Fruit fly (Drosophila melanogaster) whole organism, embryonic: ENCODE data around the gene mTerf3.

ENCODE experiments used
- Aef1 ChIP-seq: fragments of 200-800 bp; sonication (Bioruptor generic); IDR thresholded peaks from 3 replicates; pipeline ENCODE4 v1.3.6; 2022; ENCODE audit warnings: missing biosample characterization, missing genetic modification characterization
- Atf6 ChIP-seq: fragments of 200-800 bp; sonication (Bioruptor generic); IDR thresholded peaks from 2 replicates; pipeline ENCODE4 v1.3.6; 2022; ENCODE audit warnings: missing biosample characterization, missing genetic modification characterization
- CG10209 ChIP-seq: fragments of 200-800 bp; sonication (Bioruptor generic); optimal IDR thresholded peaks from 3 replicates; lab custom pipeline; 2017; ENCODE audit warnings: missing biosample characterization, mild to moderate bottlenecking, missing genetic modification characterization, missing genetic modification reagents
- CG10654 ChIP-seq: fragments of 200-800 bp; sonication (Bioruptor generic); optimal IDR thresholded peaks from 2 replicates; lab custom pipeline; 2016; ENCODE audit warnings: missing biosample characterization, missing genetic modification characterization
- CG11696 ChIP-seq: fragments of 200-800 bp; sonication (Bioruptor generic); IDR thresholded peaks from 2 replicates; pipeline ENCODE4 v1.3.6; 2022; ENCODE audit warnings: missing biosample characterization, missing genetic modification characterization
- CG12104 ChIP-seq: fragments of 200-800 bp; sonication (Bioruptor generic); optimal IDR thresholded peaks from 3 replicates; lab custom pipeline; 2016; ENCODE audit warnings: missing biosample characterization, missing genetic modification characterization
- CG12391 ChIP-seq: fragments of 200-800 bp; sonication (Bioruptor generic); optimal IDR thresholded peaks from 3 replicates; lab custom pipeline; 2018; ENCODE audit warnings: missing biosample characterization, mild to moderate bottlenecking, missing genetic modification characterization, moderate library complexity
- CG13296 ChIP-seq: fragments of 200-800 bp; sonication (Bioruptor generic); optimal IDR thresholded peaks from 3 replicates; lab custom pipeline; 2018; ENCODE audit warnings: missing biosample characterization, mild to moderate bottlenecking, missing genetic modification characterization
- CG14050 ChIP-seq: fragments of 200-800 bp; sonication (Bioruptor generic); IDR thresholded peaks from 3 replicates; pipeline ENCODE4 v1.3.6; 2022; ENCODE audit warnings: missing biosample characterization, missing genetic modification characterization
- CG15011 ChIP-seq: fragments of 200-800 bp; sonication (Bioruptor generic); optimal IDR thresholded peaks from 3 replicates; lab custom pipeline; 2018; ENCODE audit warnings: missing biosample characterization, mild to moderate bottlenecking, missing genetic modification characterization
- CG1529 ChIP-seq: fragments of 200-800 bp; sonication (Bioruptor generic); optimal IDR thresholded peaks from 3 replicates; lab custom pipeline; 2018; ENCODE audit warnings: missing biosample characterization, missing genetic modification characterization
- CG17385 ChIP-seq: fragments of 200-800 bp; sonication (Bioruptor generic); optimal IDR thresholded peaks from 3 replicates; lab custom pipeline; 2018; ENCODE audit warnings: missing biosample characterization, mild to moderate bottlenecking, missing genetic modification characterization
- CG18619 ChIP-seq: fragments of 200-800 bp; sonication (Bioruptor generic); optimal IDR thresholded peaks from 3 replicates; lab custom pipeline; 2017; ENCODE audit warnings: missing biosample characterization, mild to moderate bottlenecking, missing genetic modification characterization
- CG2678 ChIP-seq: fragments of 200-800 bp; sonication (Bioruptor generic); optimal IDR thresholded peaks from 3 replicates; lab custom pipeline; 2019; ENCODE audit warnings: missing biosample characterization, mild to moderate bottlenecking, missing genetic modification characterization, moderate library complexity
- CG2889 ChIP-seq: fragments of 200-800 bp; sonication (Bioruptor generic); IDR thresholded peaks from 3 replicates; pipeline ENCODE4 v1.3.6; 2022; ENCODE audit warnings: missing biosample characterization, missing genetic modification characterization
- CG31365 ChIP-seq: fragments of 200-800 bp; sonication (Bioruptor generic); optimal IDR thresholded peaks from 2 replicates; lab custom pipeline; 2018; ENCODE audit warnings: missing biosample characterization, mild to moderate bottlenecking, missing genetic modification characterization
- CG34376 ChIP-seq: fragments of 200-800 bp; sonication (Bioruptor generic); optimal IDR thresholded peaks from 2 replicates; lab custom pipeline; 2018; ENCODE audit warnings: missing biosample characterization, mild to moderate bottlenecking, missing genetic modification characterization
- CG4424 ChIP-seq: fragments of 200-800 bp; sonication (Bioruptor generic); optimal IDR thresholded peaks from 3 replicates; lab custom pipeline; 2016; ENCODE audit warnings: missing biosample characterization, missing genetic modification characterization
- CG4707 ChIP-seq: fragments of 200-800 bp; sonication (Bioruptor generic); optimal IDR thresholded peaks from 2 replicates; lab custom pipeline; 2018; ENCODE audit warnings: missing biosample characterization, mild to moderate bottlenecking, missing genetic modification characterization, moderate library complexity
- Chrac-16 ChIP-seq: fragments of 200-800 bp; sonication (Bioruptor generic); optimal IDR thresholded peaks from 3 replicates; lab custom pipeline; 2016; ENCODE audit warnings: missing biosample characterization, missing genetic modification characterization
- D19B ChIP-seq: fragments of 200-800 bp; sonication (Bioruptor generic); optimal IDR thresholded peaks from 2 replicates; lab custom pipeline; 2017; ENCODE audit warnings: missing biosample characterization, mild to moderate bottlenecking, missing genetic modification characterization
- Dll ChIP-seq: fragments of 200-800 bp; sonication (Bioruptor generic); IDR thresholded peaks from 4 replicates; pipeline ENCODE4 v1.3.6; 2022; ENCODE audit warnings: missing biosample characterization, missing genetic modification characterization; ENCODE audit not compliant: partially characterized antibody
- Doc2 ChIP-seq: fragments of 200-800 bp; sonication (Bioruptor generic); IDR thresholded peaks from 2 replicates; pipeline ENCODE4 v1.3.6; 2022; ENCODE audit warnings: missing biosample characterization, missing genetic modification characterization
- Dp ChIP-seq: fragments of 200-800 bp; sonication (Bioruptor generic); optimal IDR thresholded peaks from 2 replicates; lab custom pipeline; 2018; ENCODE audit warnings: missing biosample characterization, mild to moderate bottlenecking, missing genetic modification characterization, moderate library complexity
- Ets65A ChIP-seq: fragments of 200-800 bp; sonication (Bioruptor generic); peaks from one replicate; lab custom pipeline; 2016; ENCODE audit warnings: missing biosample characterization, missing genetic modification characterization
- MESR4 ChIP-seq: fragments of 200-800 bp; sonication (Bioruptor generic); optimal IDR thresholded peaks from 2 replicates; lab custom pipeline; 2018; ENCODE audit warnings: missing biosample characterization, mild to moderate bottlenecking, missing genetic modification characterization, moderate library complexity
- Max ChIP-seq: fragments of 200-800 bp; sonication (Bioruptor generic); optimal IDR thresholded peaks from 2 replicates; lab custom pipeline; 2016; ENCODE audit warnings: missing biosample characterization, mild to moderate bottlenecking, missing genetic modification characterization
- NfI ChIP-seq: fragments of 200-800 bp; sonication (Bioruptor generic); optimal IDR thresholded peaks from 3 replicates; lab custom pipeline; 2018; ENCODE audit warnings: missing biosample characterization, mild to moderate bottlenecking, missing genetic modification characterization, moderate library complexity
- Opbp ChIP-seq: fragments of 200-800 bp; sonication (Bioruptor generic); IDR thresholded peaks from 3 replicates; pipeline ENCODE4 v1.3.6; 2022; ENCODE audit warnings: missing biosample characterization, missing genetic modification characterization; ENCODE audit not compliant: partially characterized antibody
- Side ChIP-seq: fragments of 200-800 bp; sonication (Bioruptor generic); optimal IDR thresholded peaks from 2 replicates; lab custom pipeline; 2016; ENCODE audit warnings: missing biosample characterization, missing genetic modification characterization
- ase ChIP-seq: fragments of 200-800 bp; sonication (Bioruptor generic); IDR thresholded peaks from 3 replicates; pipeline ENCODE4 v1.3.6; 2022; ENCODE audit warnings: missing biosample characterization, missing genetic modification characterization
- bowl ChIP-seq: fragments of 200-800 bp; sonication (Bioruptor generic); IDR thresholded peaks from 2 replicates; pipeline ENCODE4 v1.3.6; 2022; ENCODE audit warnings: missing biosample characterization, missing genetic modification characterization
- cwo ChIP-seq: fragments of 200-800 bp; sonication (Bioruptor generic); optimal IDR thresholded peaks from 3 replicates; lab custom pipeline; 2017; ENCODE audit warnings: missing biosample characterization, missing genetic modification characterization, mild to moderate bottlenecking, moderate library complexity, missing genetic modification reagents
- dati ChIP-seq: fragments of 200-800 bp; sonication (Bioruptor generic); IDR thresholded peaks from 2 replicates; pipeline ENCODE4 v1.3.6; 2022; ENCODE audit warnings: missing biosample characterization, missing genetic modification characterization
- dpn ChIP-seq, 2 experiments: fragments of 200-800 bp; sonication (Bioruptor generic); optimal IDR thresholded peaks; 3 replicates each; lab custom pipeline; 2016; ENCODE audit warnings: missing biosample characterization in 2 of 2, missing genetic modification characterization in 2 of 2
- ewg ChIP-seq: fragments of 200-800 bp; sonication (Bioruptor generic); optimal IDR thresholded peaks from 3 replicates; lab custom pipeline; 2017; ENCODE audit warnings: mild to moderate bottlenecking, missing biosample characterization, missing genetic modification reagents, missing genetic modification characterization
- eyg ChIP-seq: fragments of 200-800 bp; sonication (Bioruptor generic); optimal IDR thresholded peaks from 3 replicates; lab custom pipeline; 2016; ENCODE audit warnings: missing biosample characterization, missing genetic modification characterization
- gsb ChIP-seq: fragments of 200-800 bp; sonication (Bioruptor generic); IDR thresholded peaks from 2 replicates; pipeline ENCODE4 v1.3.6; 2022; ENCODE audit warnings: missing biosample characterization, missing genetic modification characterization
- mld ChIP-seq: fragments of 200-800 bp; sonication (Bioruptor generic); IDR thresholded peaks from 3 replicates; pipeline ENCODE4 v1.3.6; 2022; ENCODE audit warnings: missing biosample characterization, missing genetic modification characterization; ENCODE audit not compliant: partially characterized antibody
- nerfin-1 ChIP-seq: fragments of 200-800 bp; sonication (Bioruptor generic); optimal IDR thresholded peaks from 3 replicates; lab custom pipeline; 2019; ENCODE audit warnings: missing biosample characterization, mild to moderate bottlenecking, missing genetic modification characterization, moderate library complexity
- odd ChIP-seq: fragments of 200-800 bp; sonication (Bioruptor generic); optimal IDR thresholded peaks from 2 replicates; lab custom pipeline; 2017; ENCODE audit warnings: missing biosample characterization, mild to moderate bottlenecking, missing genetic modification characterization
- otp ChIP-seq: fragments of 200-800 bp; sonication (Bioruptor generic); IDR thresholded peaks from 3 replicates; pipeline ENCODE4, ENCODE4 v1.3.6; 2022; ENCODE audit warnings: missing biosample characterization, missing genetic modification characterization
- pzg ChIP-seq: fragments of 200-800 bp; sonication (Bioruptor generic); optimal IDR thresholded peaks from 3 replicates; lab custom pipeline; 2018; ENCODE audit warnings: missing biosample characterization, mild to moderate bottlenecking, missing genetic modification characterization, moderate library complexity
- salm ChIP-seq: fragments of 200-800 bp; sonication (Bioruptor generic); optimal IDR thresholded peaks from 2 replicates; lab custom pipeline; 2018; ENCODE audit warnings: missing biosample characterization, mild to moderate bottlenecking, missing genetic modification characterization
- sd ChIP-seq: fragments of 200-800 bp; sonication (Bioruptor generic); optimal IDR thresholded peaks from 3 replicates; lab custom pipeline; 2018; ENCODE audit warnings: missing biosample characterization, mild to moderate bottlenecking, missing genetic modification characterization, moderate library complexity
- seq ChIP-seq: fragments of 200-800 bp; sonication (Bioruptor generic); IDR thresholded peaks from 2 replicates; pipeline ENCODE4 v1.3.6; 2022; ENCODE audit warnings: missing biosample characterization, missing genetic modification characterization
- slbo ChIP-seq: fragments of 200-800 bp; sonication (Bioruptor generic); IDR thresholded peaks from 2 replicates; pipeline ENCODE4 v1.3.6; 2022; ENCODE audit warnings: missing biosample characterization, missing genetic modification characterization
- tap ChIP-seq: fragments of 200-800 bp; optimal IDR thresholded peaks from 3 replicates; lab custom pipeline; 2019; ENCODE audit warnings: missing biosample characterization, mild to moderate bottlenecking, missing genetic modification characterization, moderate library complexity
- usp ChIP-seq: fragments of >200 bp; optimal IDR thresholded peaks from 2 replicates; lab custom pipeline; 2017; ENCODE audit warnings: missing biosample characterization, missing genetic modification characterization
- vvl ChIP-seq: fragments of 200-800 bp; sonication (Bioruptor generic); IDR thresholded peaks from 2 replicates; pipeline ENCODE4 v1.3.6; 2022; ENCODE audit warnings: missing biosample characterization, missing genetic modification characterization
- yki ChIP-seq: fragments of >200 bp; optimal IDR thresholded peaks from 3 replicates; lab custom pipeline; 2018

Gene mTerf3

dm6 chr3L:20470991-20471498 is 49.5 kb downstream of the mTerf3 start (continued):
- TF ChIP-seq pzg (GFP tag; lab: Kevin White, UChicago): no peak
- TF ChIP-seq CG18619 (GFP tag; lab: Kevin White, UChicago): no peak
- peak; percentile 42; the same call in 1 of the 2 replicates for TF ChIP-seq slbo (GFP tag; lab: Robert Waterston, UW)
- TF ChIP-seq otp (GFP tag; lab: Robert Waterston, UW): no peak
- TF ChIP-seq vvl (GFP tag; lab: Robert Waterston, UW): peak; percentile 78
- TF ChIP-seq cwo (GFP tag; lab: Kevin White, UChicago): peak; percentile 14
- TF ChIP-seq CG14050 (GFP tag; lab: Robert Waterston, UW): peak; percentile 58
- TF ChIP-seq CG31365: peak; percentile 13
- no peak for TF ChIP-seq bowl (GFP tag; lab: Robert Waterston, UW)
- no peak for TF ChIP-seq usp (GFP tag; lab: Kevin White, UChicago)
- TF ChIP-seq CG2678 (tag; lab: Kevin White, UChicago): peak; percentile 38
- peak; percentile 41; the same call in 2 of the 3 replicates for TF ChIP-seq ase (GFP tag; lab: Robert Waterston, UW)
- TF ChIP-seq Max (GFP tag; lab: Kevin White, UChicago): peak; percentile 55
- peak; percentile 69 for TF ChIP-seq Atf6 (GFP tag; lab: Robert Waterston, UW)
- TF ChIP-seq Opbp (GFP tag; lab: Robert Waterston, UW): no peak
- no peak for TF ChIP-seq eyg
- no peak for TF ChIP-seq nerfin-1 (tag; lab: Kevin White, UChicago)
- TF ChIP-seq Chrac-16 (GFP tag; lab: Kevin White, UChicago): no peak
- peak; percentile 53 for TF ChIP-seq CG4707
- no peak for TF ChIP-seq yki
- peak; percentile 10 for TF ChIP-seq ewg (GFP tag; lab: Kevin White, UChicago)
- TF ChIP-seq tap (tag; lab: Kevin White, UChicago): peak; percentile 68
- TF ChIP-seq Dll (GFP tag; lab: Robert Waterston, UW): no peak
- TF ChIP-seq mld (GFP tag; lab: Robert Waterston, UW): no peak
- TF ChIP-seq Dp (GFP tag; lab: Kevin White, UChicago): no peak
- peak; percentile 39 for TF ChIP-seq CG17385 (GFP tag; lab: Kevin White, UChicago)
- peak; percentile 49; the same call in 2 of the 3 replicates for TF ChIP-seq Aef1 (GFP tag; lab: Robert Waterston, UW)
- TF ChIP-seq CG11696 (GFP tag; lab: Robert Waterston, UW): peak; percentile 26; the same call in 1 of the 2 replicates
- peak; percentile 6 for TF ChIP-seq D19B (GFP tag; lab: Kevin White, UChicago)
- peak; percentile 32 for TF ChIP-seq salm
- TF ChIP-seq CG4424 (GFP tag; lab: Kevin White, UChicago): peak; percentile 19
- no peak for TF ChIP-seq MESR4 (GFP tag; lab: Kevin White, UChicago)
- TF ChIP-seq CG1529 (GFP tag; lab: Kevin White, UChicago): peak; percentile 37
- TF ChIP-seq gsb: no peak
- peak; percentile 0 for TF ChIP-seq CG15011 (GFP tag; lab: Kevin White, UChicago)
- no peak for TF ChIP-seq sd (tag; lab: Kevin White, UChicago)
- peak; percentile 49 for TF ChIP-seq CG12104 (GFP tag; lab: Kevin White, UChicago)
- TF ChIP-seq Side (GFP tag; lab: Kevin White, UChicago): no peak
- peak; percentile 24 for TF ChIP-seq CG10209 (GFP tag; lab: Kevin White, UChicago)
- TF ChIP-seq CG34376: peak; percentile 67
- peak; percentile 69 for TF ChIP-seq seq (GFP tag; lab: Robert Waterston, UW)
- TF ChIP-seq NfI (GFP tag; lab: Kevin White, UChicago): peak; percentile 46
- TF ChIP-seq Ets65A (GFP tag; lab: Kevin White, UChicago): no peak
- TF ChIP-seq CG13296 (GFP tag; lab: Kevin White, UChicago): peak; percentile 32
- TF ChIP-seq CG2889: peak; percentile 43; the same call in 1 of the 3 replicates
- peak; percentile 29 for TF ChIP-seq CG10654 (GFP tag; lab: Kevin White, UChicago)
- TF ChIP-seq dpn (GFP tag; optimal IDR thresholded peaks at IDR 0.05; lab: Kevin White, UChicago): peak in 1 of 2 experiments; percentile 8
- TF ChIP-seq Doc2 (GFP tag; lab: Robert Waterston, UW): no peak
- TF ChIP-seq CG12391: peak; percentile 35
- TF ChIP-seq odd (GFP tag; lab: Kevin White, UChicago): peak; percentile 70
- peak; percentile 63; the same call in 1 of the 2 replicates for TF ChIP-seq dati (GFP tag; lab: Robert Waterston, UW)
